Fruit fly (Drosophila melanogaster) whole organism, embryonic: ENCODE data around the gene msd1.

ENCODE experiments used
- Abd-B ChIP-seq: fragments of 200-800 bp; sonication (Bioruptor generic); optimal IDR thresholded peaks from 2 replicates; lab custom pipeline; 2018; ENCODE audit warnings: missing biosample characterization, mild to moderate bottlenecking, missing genetic modification characterization, moderate library complexity
- Awh ChIP-seq: fragments of 200-800 bp; sonication (Bioruptor generic); IDR thresholded peaks from 2 replicates; pipeline ENCODE4, ENCODE4 v1.3.6; 2022; ENCODE audit warnings: missing biosample characterization, missing genetic modification characterization
- CG10147 ChIP-seq: fragments of 200-800 bp; sonication (Bioruptor generic); optimal IDR thresholded peaks from 2 replicates; lab custom pipeline; 2019; ENCODE audit warnings: missing biosample characterization, mild to moderate bottlenecking, missing genetic modification characterization, moderate library complexity
- CG1024 ChIP-seq: fragments of 200-800 bp; sonication (Bioruptor generic); IDR thresholded peaks from 2 replicates; pipeline ENCODE4 v1.3.6; 2022; ENCODE audit warnings: missing biosample characterization, missing genetic modification characterization
- CG10267 ChIP-seq: fragments of 200-800 bp; sonication (Bioruptor generic); optimal IDR thresholded peaks from 2 replicates; lab custom pipeline; 2018; ENCODE audit warnings: missing biosample characterization, mild to moderate bottlenecking, missing genetic modification characterization, moderate library complexity
- CG11085 ChIP-seq: fragments of 200-800 bp; sonication (Bioruptor generic); IDR thresholded peaks from 2 replicates; pipeline ENCODE4 v1.3.6; 2022; ENCODE audit warnings: missing biosample characterization, missing genetic modification characterization
- CG14965 ChIP-seq: fragments of 200-800 bp; sonication (Bioruptor generic); optimal IDR thresholded peaks from 2 replicates; lab custom pipeline; 2016; ENCODE audit warnings: missing biosample characterization, missing genetic modification characterization, borderline replicate concordance
- CG17802 ChIP-seq: fragments of 200-800 bp; sonication (Bioruptor generic); optimal IDR thresholded peaks from 2 replicates; lab custom pipeline; 2018; ENCODE audit warnings: missing biosample characterization, mild to moderate bottlenecking, missing genetic modification characterization, moderate library complexity
- CG2120 ChIP-seq: fragments of 200-800 bp; sonication (Bioruptor generic); optimal IDR thresholded peaks from 3 replicates; lab custom pipeline; 2016; ENCODE audit warnings: missing biosample characterization, missing genetic modification characterization
- CG2199 ChIP-seq: fragments of 200-800 bp; sonication (Bioruptor generic); IDR thresholded peaks from 3 replicates; pipeline ENCODE4 v1.3.6; 2022; ENCODE audit warnings: missing biosample characterization, missing genetic modification characterization
- CG4282 ChIP-seq: fragments of 200-800 bp; sonication (Bioruptor generic); optimal IDR thresholded peaks from 2 replicates; lab custom pipeline; 2016; ENCODE audit warnings: missing biosample characterization, missing genetic modification characterization
- CG4360 ChIP-seq: fragments of 200-800 bp; sonication (Bioruptor generic); IDR thresholded peaks from 2 replicates; pipeline ENCODE4 v1.3.6; 2022; ENCODE audit warnings: missing biosample characterization, missing genetic modification characterization
- CG6813 ChIP-seq: fragments of 200-800 bp; sonication (Bioruptor generic); optimal IDR thresholded peaks from 2 replicates; lab custom pipeline; 2017; ENCODE audit warnings: missing biosample characterization, missing genetic modification characterization, mild to moderate bottlenecking, moderate library complexity, missing genetic modification reagents
- CG8924 ChIP-seq: fragments of 200-800 bp; optimal IDR thresholded peaks from 3 replicates; lab custom pipeline; 2019; ENCODE audit warnings: missing biosample characterization, mild to moderate bottlenecking, missing genetic modification characterization, moderate library complexity
- CG9817 ChIP-seq: fragments of 200-800 bp; sonication (Bioruptor generic); optimal IDR thresholded peaks from 2 replicates; lab custom pipeline; 2018; ENCODE audit warnings: missing biosample characterization, mild to moderate bottlenecking, missing genetic modification characterization, moderate library complexity
- D ChIP-seq, 2 experiments: fragments of 200-800 bp in 1 of 2; fragments of >200 bp in 1 of 2; sonication (Bioruptor generic) in 1 of 2; optimal IDR thresholded peaks; 2 replicates in 1 of 2; 3 replicates in 1 of 2; lab custom pipeline; 2017; ENCODE audit warnings: mild to moderate bottlenecking in 1 of 2, missing biosample characterization in 1 of 2, missing genetic modification characterization in 1 of 2, missing genetic modification reagents in 1 of 2
- Deaf1 ChIP-seq: fragments of 200-800 bp; optimal IDR thresholded peaks from 3 replicates; lab custom pipeline; 2019; ENCODE audit warnings: missing biosample characterization, mild to moderate bottlenecking, missing genetic modification characterization, moderate library complexity
- H2.0 ChIP-seq: fragments of 200-800 bp; sonication (Bioruptor generic); IDR thresholded peaks from 2 replicates; pipeline ENCODE4 v1.3.6; 2022; ENCODE audit warnings: missing biosample characterization, missing genetic modification characterization
- HHEX ChIP-seq: fragments of 200-800 bp; sonication (Bioruptor generic); optimal IDR thresholded peaks from 3 replicates; lab custom pipeline; 2017; ENCODE audit warnings: missing biosample characterization, mild to moderate bottlenecking, missing genetic modification characterization, missing genetic modification reagents
- HLH3B ChIP-seq: fragments of 200-800 bp; sonication (Bioruptor generic); IDR thresholded peaks from 2 replicates; pipeline ENCODE4 v1.3.6; 2022; ENCODE audit warnings: missing biosample characterization, missing genetic modification characterization
- Lhr ChIP-seq: fragments of 200-800 bp; sonication (Bioruptor generic); optimal IDR thresholded peaks from 3 replicates; lab custom pipeline; 2017; ENCODE audit warnings: mild to moderate bottlenecking, missing biosample characterization, missing genetic modification reagents, missing genetic modification characterization
- Meics ChIP-seq: fragments of 200-800 bp; sonication (Bioruptor generic); optimal IDR thresholded peaks from 2 replicates; lab custom pipeline; 2017; ENCODE audit warnings: missing biosample characterization, mild to moderate bottlenecking, missing genetic modification characterization
- NC2α ChIP-seq: fragments of 200-800 bp; sonication (Bioruptor generic); optimal IDR thresholded peaks from 2 replicates; lab custom pipeline; 2016; ENCODE audit warnings: missing biosample characterization, missing genetic modification characterization
- Xrp1 ChIP-seq: fragments of 200-800 bp; sonication (Bioruptor generic); IDR thresholded peaks from 2 replicates; pipeline ENCODE4 v1.3.6; 2022; ENCODE audit warnings: missing biosample characterization, missing genetic modification characterization
- br ChIP-seq: fragments of >200 bp; optimal IDR thresholded peaks from 2 replicates; lab custom pipeline; 2017
- btn ChIP-seq: fragments of 200-800 bp; sonication (Bioruptor generic); optimal IDR thresholded peaks from 2 replicates; lab custom pipeline; 2016; ENCODE audit warnings: missing biosample characterization, missing genetic modification characterization
- cad ChIP-seq: fragments of >200 bp; optimal IDR thresholded peaks from 2 replicates; lab custom pipeline; 2017; ENCODE audit warnings: missing biosample characterization, missing genetic modification characterization
- danr ChIP-seq: fragments of 200-800 bp; sonication (Bioruptor generic); IDR thresholded peaks from 2 replicates; pipeline ENCODE4 v1.3.6; 2022; ENCODE audit warnings: missing biosample characterization, missing genetic modification characterization
- dm ChIP-seq: fragments of 200-800 bp; sonication (Bioruptor generic); optimal IDR thresholded peaks from 3 replicates; lab custom pipeline; 2016; ENCODE audit warnings: missing biosample characterization, missing genetic modification characterization
- gce ChIP-seq: fragments of 200-800 bp; sonication (Bioruptor generic); IDR thresholded peaks from 3 replicates; pipeline ENCODE4 v1.3.6; 2022; ENCODE audit warnings: missing biosample characterization, missing genetic modification characterization
- hbn ChIP-seq: fragments of 200-800 bp; sonication (Bioruptor generic); IDR thresholded peaks from 2 replicates; pipeline ENCODE4 v1.3.6; 2022; ENCODE audit warnings: missing biosample characterization, missing genetic modification characterization; ENCODE audit not compliant: partially characterized antibody
- lola ChIP-seq, 3 experiments: fragments of >200 bp in 2 of 3; fragments of 200-800 bp in 1 of 3; sonication (Bioruptor generic) in 1 of 3; optimal IDR thresholded peaks; 2 replicates each; lab custom pipeline; 2017 to 2019; ENCODE audit warnings: missing biosample characterization in 3 of 3, missing genetic modification characterization in 3 of 3, mild to moderate bottlenecking in 1 of 3, moderate library complexity in 1 of 3
- lov ChIP-seq, 2 experiments: fragments of 200-800 bp in 1 of 2; fragments of >200 bp in 1 of 2; sonication (Bioruptor generic) in 1 of 2; IDR thresholded peaks in 1 of 2; optimal IDR thresholded peaks in 1 of 2; 2 replicates in 1 of 2; 3 replicates in 1 of 2; pipeline versions ENCODE4 v1.3.6 to Lab custom; 2017 to 2022; ENCODE audit warnings: missing biosample characterization in 1 of 2, missing genetic modification characterization in 1 of 2
- nmo ChIP-seq: fragments of 200-800 bp; sonication (Bioruptor generic); optimal IDR thresholded peaks from 2 replicates; lab custom pipeline; 2018; ENCODE audit warnings: missing biosample characterization, mild to moderate bottlenecking, missing genetic modification characterization, moderate library complexity
- pan ChIP-seq, 4 experiments: fragments of >200 bp in 3 of 4; fragments of 200-800 bp in 1 of 4; sonication (Bioruptor generic) in 1 of 4; optimal IDR thresholded peaks in 3 of 4; IDR thresholded peaks in 1 of 4; 2 replicates each; pipeline versions ENCODE4 v1.3.6 to Lab custom; 2017 to 2022; ENCODE audit warnings: missing biosample characterization in 2 of 4, missing genetic modification characterization in 2 of 4, mixed read lengths in 1 of 4
- psq ChIP-seq: fragments of 200-800 bp; sonication (Bioruptor generic); optimal IDR thresholded peaks from 2 replicates; lab custom pipeline; 2017; ENCODE audit warnings: missing biosample characterization, missing genetic modification characterization
- repo ChIP-seq: fragments of 200-800 bp; sonication (Bioruptor generic); optimal IDR thresholded peaks from 2 replicates; lab custom pipeline; 2016; ENCODE audit warnings: missing biosample characterization, missing genetic modification characterization
- ro ChIP-seq: fragments of 200-800 bp; sonication (Bioruptor generic); IDR thresholded peaks from 2 replicates; pipeline ENCODE4 v1.3.6; 2022; ENCODE audit warnings: missing biosample characterization, missing genetic modification characterization
- salm ChIP-seq: fragments of 200-800 bp; sonication (Bioruptor generic); optimal IDR thresholded peaks from 2 replicates; lab custom pipeline; 2018; ENCODE audit warnings: missing biosample characterization, mild to moderate bottlenecking, missing genetic modification characterization
- sd ChIP-seq: fragments of 200-800 bp; sonication (Bioruptor generic); optimal IDR thresholded peaks from 3 replicates; lab custom pipeline; 2018; ENCODE audit warnings: missing biosample characterization, mild to moderate bottlenecking, missing genetic modification characterization, moderate library complexity
- sim ChIP-seq: fragments of 200-800 bp; sonication (Bioruptor generic); IDR thresholded peaks from 2 replicates; pipeline ENCODE4 v1.3.6; 2022; ENCODE audit warnings: missing biosample characterization, missing genetic modification characterization
- ssp ChIP-seq: fragments of 200-800 bp; sonication (Bioruptor generic); IDR thresholded peaks from 2 replicates; pipeline ENCODE4 v1.3.6; 2022; ENCODE audit warnings: missing biosample characterization, missing genetic modification characterization
- ttk ChIP-seq: fragments of 200-800 bp; sonication (Bioruptor generic); IDR thresholded peaks from 2 replicates; pipeline ENCODE4 v2.1.2; 2022; ENCODE audit warnings: missing biosample characterization, missing genetic modification characterization
- twi ChIP-seq: fragments of 200-800 bp; optimal IDR thresholded peaks from 2 replicates; lab custom pipeline; 2019; ENCODE audit warnings: missing biosample characterization, mild to moderate bottlenecking, missing genetic modification characterization, moderate library complexity
- zen2 ChIP-seq: fragments of 200-800 bp; sonication (Bioruptor generic); IDR thresholded peaks from 3 replicates; pipeline ENCODE4 v1.3.6; 2022; ENCODE audit warnings: missing biosample characterization, missing genetic modification characterization; ENCODE audit not compliant: partially characterized antibody
- zf30C ChIP-seq: fragments of 200-800 bp; sonication (Bioruptor generic); optimal IDR thresholded peaks from 3 replicates; lab custom pipeline; 2018; ENCODE audit warnings: missing biosample characterization, mild to moderate bottlenecking, missing genetic modification characterization
- zfh1 ChIP-seq: fragments of 200-800 bp; sonication (Bioruptor generic); IDR thresholded peaks from 3 replicates; pipeline ENCODE4 v1.3.6; 2022; ENCODE audit warnings: missing biosample characterization, missing genetic modification characterization

The msd1 gene

dm6 chr3L:1334571-1335427, 3.3 kb downstream of the msd1 start, which contains the start of the genes Hmbs and CG2211 (continued):
- peak; percentile 84 for TF ChIP-seq HLH3B (GFP tag; lab: Robert Waterston, UW)
- TF ChIP-seq zf30C (GFP tag; lab: Kevin White, UChicago) = no peak
- TF ChIP-seq gce = peak; percentile 68; the same call in 2 of the 3 replicates
- TF ChIP-seq CG6813 = peak; percentile 79
- TF ChIP-seq HHEX (GFP tag; lab: Kevin White, UChicago) = peak; percentile 72
- peak; percentile 80 for TF ChIP-seq CG11085 (GFP tag; lab: Robert Waterston, UW)
- peak in 1 of 3 experiments; percentile 84 for TF ChIP-seq lola (GFP tag; optimal IDR thresholded peaks at IDR 0.05; lab: Kevin White, UChicago)
- TF ChIP-seq CG8924 (tag; lab: Kevin White, UChicago) = peak; percentile 81
- TF ChIP-seq danr = peak; percentile 68
- TF ChIP-seq dm (GFP tag; lab: Kevin White, UChicago) = peak; percentile 86
- TF ChIP-seq btn (GFP tag; lab: Kevin White, UChicago) = peak; percentile 43
- TF ChIP-seq CG10267 (tag; lab: Kevin White, UChicago) = peak; percentile 88
- peak; percentile 70 for TF ChIP-seq CG17802 (tag; lab: Kevin White, UChicago)
- peak; percentile 66; the same call in 1 of the 2 replicates for TF ChIP-seq CG4360 (GFP tag; lab: Robert Waterston, UW)
- no peak for TF ChIP-seq cad (GFP tag; lab: Kevin White, UChicago)
- no peak for TF ChIP-seq CG2199
- peak; percentile 84 for TF ChIP-seq ssp (GFP tag; lab: Robert Waterston, UW)
- TF ChIP-seq pan (optimal IDR thresholded peaks at IDR 0.05; lab: Kevin White, UChicago) = no peak
- TF ChIP-seq pan (GFP tag; optimal IDR thresholded peaks at IDR 0.05 in 1 of 2, IDR thresholded peaks at IDR 0.05 in 1 of 2) = peak in 1 of 2 experiments; percentile 89
- peak; percentile 90 for TF ChIP-seq zfh1
- TF ChIP-seq CG9817 (tag; lab: Kevin White, UChicago) = peak; percentile 81
- TF ChIP-seq hbn (GFP tag; lab: Robert Waterston, UW) = no peak; the same call in 1 of the 2 replicates
- no peak for TF ChIP-seq CG14965 (GFP tag; lab: Kevin White, UChicago)
- TF ChIP-seq CG4282 (GFP tag; lab: Kevin White, UChicago) = peak; percentile 74
- TF ChIP-seq Lhr (GFP tag; lab: Kevin White, UChicago) = peak; percentile 80
- peak; percentile 86 for TF ChIP-seq CG10147 (GFP tag; lab: Kevin White, UChicago)
- TF ChIP-seq ttk (GFP tag; lab: Robert Waterston, UW) = peak; percentile 77
- TF ChIP-seq twi (tag; lab: Kevin White, UChicago) = peak; percentile 77
- TF ChIP-seq salm (tag; lab: Kevin White, UChicago) = peak; percentile 34
- TF ChIP-seq lov (optimal IDR thresholded peaks at IDR 0.05; lab: Kevin White, UChicago) = no peak
- peak; percentile 65; the same call in 1 of the 3 replicates for TF ChIP-seq lov (GFP tag; IDR thresholded peaks at IDR 0.05; lab: Robert Waterston, UW)
- TF ChIP-seq Abd-B (GFP tag; lab: Kevin White, UChicago) = peak; percentile 82
- peak; percentile 73 for TF ChIP-seq psq (GFP tag; lab: Kevin White, UChicago)
- TF ChIP-seq Deaf1 (tag; lab: Kevin White, UChicago) = peak; percentile 75
- TF ChIP-seq Xrp1 = peak; percentile 89
- peak; percentile 86 for TF ChIP-seq Meics (GFP tag; lab: Kevin White, UChicago)
- TF ChIP-seq sim (GFP tag; lab: Robert Waterston, UW) = no peak
- peak; percentile 82 for TF ChIP-seq NC2α
- peak; percentile 90 for TF ChIP-seq nmo
- peak; percentile 82 for TF ChIP-seq Awh
- no peak for TF ChIP-seq D (optimal IDR thresholded peaks at IDR 0.05; lab: Kevin White, UChicago)
- TF ChIP-seq D (GFP tag; optimal IDR thresholded peaks at IDR 0.05; lab: Kevin White, UChicago) = peak; percentile 63
- peak; percentile 74 for TF ChIP-seq repo (GFP tag; lab: Kevin White, UChicago)
- TF ChIP-seq zen2 = no peak
- peak; percentile 82 for TF ChIP-seq H2.0 (GFP tag; lab: Robert Waterston, UW)
- peak; percentile 58 for TF ChIP-seq sd
- TF ChIP-seq CG1024 (GFP tag; lab: Robert Waterston, UW) = peak; percentile 75
- no peak for TF ChIP-seq ro
- TF ChIP-seq br (lab: Kevin White, UChicago) = no peak
- peak; percentile 94 for TF ChIP-seq CG2120
